Worm (Caenorhabditis elegans): Measurements from ENCODE around the gene jun-1.

DNA sequence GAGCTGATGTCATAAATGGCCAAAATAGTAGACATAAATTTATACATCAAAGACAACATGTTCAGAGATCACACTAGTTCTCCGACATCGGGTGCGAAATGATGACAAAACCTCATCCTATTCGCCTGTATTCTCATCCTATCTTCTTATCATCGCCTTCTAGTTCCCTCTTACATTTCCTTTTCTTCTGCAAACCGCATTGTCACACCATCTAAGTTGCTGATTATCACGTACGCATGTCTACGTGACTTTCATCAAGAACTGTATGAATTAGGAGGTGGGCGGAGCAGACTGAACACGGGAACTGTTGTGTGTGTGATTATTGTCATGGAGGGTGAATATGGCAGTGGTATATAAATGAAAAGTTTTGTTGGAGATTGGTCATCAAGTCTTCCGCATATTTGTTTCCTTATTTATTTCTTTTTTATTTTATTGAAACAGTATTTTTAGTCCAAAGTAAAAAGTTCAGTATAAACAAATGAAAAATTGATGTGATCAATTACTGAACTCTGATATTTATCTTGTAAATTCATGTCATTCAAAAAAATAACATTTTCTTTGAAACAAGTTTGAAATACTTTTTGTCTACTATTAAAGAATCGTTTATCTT, 47.3 kb downstream of the jun-1 start:
- peak; percentile 81 for TF ChIP-seq pqm-1 (tag; optimal IDR thresholded peaks at IDR 0.05)
- no peak for TF ChIP-seq ZK546.5 (tag; optimal IDR thresholded peaks at IDR 0.05)
- no peak for TF ChIP-seq fkh-10 (GFP tag; optimal IDR thresholded peaks at IDR 0.05)
- peak; percentile 76 for TF ChIP-seq nhr-23 (tag; optimal IDR thresholded peaks at IDR 0.05)
- TF ChIP-seq R02D3.7 (tag; optimal IDR thresholded peaks at IDR 0.05), result no peak
- TF ChIP-seq zag-1 (tag; optimal IDR thresholded peaks at IDR 0.05), result no peak
- TF ChIP-seq aly-2 (tag; optimal IDR thresholded peaks at IDR 0.05), result no peak
- TF ChIP-seq unc-62 (GFP tag; optimal IDR thresholded peaks at IDR 0.05), result no peak
